Worm (Caenorhabditis elegans): ENCODE data around the gene K11H3.8.

K11H3.8 gene

ce11 chrIII:9834888-9835287 is at the start of gene K11H3.8:
K11H3.8 (plus strand) TSS chrIII:9835188.
- no peak for TF ChIP-seq ceh-22 (tag; optimal IDR thresholded peaks at IDR 0.05)
- TF ChIP-seq sox-4 (tag; optimal IDR thresholded peaks at IDR 0.05), result no peak
- TF ChIP-seq pax-1 (tag; optimal IDR thresholded peaks at IDR 0.05), result no peak
- TF ChIP-seq madf-2 (tag; optimal IDR thresholded peaks at IDR 0.05), result no peak
- TF ChIP-seq ttx-3 (tag; optimal IDR thresholded peaks at IDR 0.05), result no peak
- TF ChIP-seq nfya-1 (tag; optimal IDR thresholded peaks at IDR 0.05), result no peak
- TF ChIP-seq ceh-6 (GFP tag; optimal IDR thresholded peaks at IDR 0.05), result no peak
- no peak for TF ChIP-seq ceh-9 (tag; optimal IDR thresholded peaks at IDR 0.05)
- no peak for TF ChIP-seq F13H6.1 (tag; optimal IDR thresholded peaks at IDR 0.05)
- no peak for TF ChIP-seq hlh-30 (tag; optimal IDR thresholded peaks at IDR 0.05; ENCODE audit: insufficient read depth)
- no peak for TF ChIP-seq ztf-16 (tag; optimal IDR thresholded peaks at IDR 0.05)
- no peak for TF ChIP-seq unc-3 (GFP tag; conservative IDR thresholded peaks at IDR 0.05)
- no peak for TF ChIP-seq unc-3 (tag; optimal IDR thresholded peaks at IDR 0.05)
- no peak for TF ChIP-seq fax-1 (tag; optimal IDR thresholded peaks at IDR 0.05)
- no peak for TF ChIP-seq lin-11 (tag; optimal IDR thresholded peaks at IDR 0.05)
- no peak for TF ChIP-seq T23F11.4 (GFP tag; optimal IDR thresholded peaks at IDR 0.05)
- TF ChIP-seq zip-5 (tag; optimal IDR thresholded peaks at IDR 0.05), result no peak
- TF ChIP-seq K09A11.1 (tag; optimal IDR thresholded peaks at IDR 0.05; ENCODE audit: insufficient read depth), result no peak

- TF ChIP-seq nfya-1 (tag; optimal IDR thresholded peaks at IDR 0.05), result no peak
- TF ChIP-seq elt-2 (tag; optimal IDR thresholded peaks at IDR 0.05), result peak; percentile 79
Measured at ce11 chrIII:9786776-9787175, 48.2 kb upstream of the K11H3.8 start.

- TF ChIP-seq ref-2 (tag; optimal IDR thresholded peaks at IDR 0.05) (no peak), nfya-1 (tag; optimal IDR thresholded peaks at IDR 0.05) (peak; percentile 84), odd-2 (tag; optimal IDR thresholded peaks at IDR 0.05) (no peak)
Measured at ce11 chrIII:9789083-9789482, 45.9 kb upstream of the K11H3.8 start.

ce11 chrIII:9789607-9790073 is 45.3 kb upstream of the K11H3.8 start, which contains the start of gene R10E11.5:
R10E11.5 (minus strand) TSS chrIII:9789657.
- no peak for TF ChIP-seq hlh-15 (tag; optimal IDR thresholded peaks at IDR 0.05)
- peak; percentile 51 for TF ChIP-seq nfya-1 (tag; optimal IDR thresholded peaks at IDR 0.05)

ce11 chrIII:9793592-9794417 is 41.2 kb upstream of the K11H3.8 start, which contains the start of the genes R10E11.9 and mcm-6:
R10E11.9 (minus strand) TSS chrIII:9793642.
mcm-6 (plus strand) TSS chrIII:9794367.
- TF ChIP-seq ceh-18 (tag; optimal IDR thresholded peaks at IDR 0.05) (no peak), pha-4 (tag; optimal IDR thresholded peaks at IDR 0.05) (no peak), ceh-31 (tag; optimal IDR thresholded peaks at IDR 0.05) (no peak), pqm-1 (tag; optimal IDR thresholded peaks at IDR 0.05) (no peak), fkh-6 (tag; optimal IDR thresholded peaks at IDR 0.05) (no peak), rnt-1 (tag; optimal IDR thresholded peaks at IDR 0.05) (no peak), ref-2 (tag; optimal IDR thresholded peaks at IDR 0.05) (no peak), ceh-6 (GFP tag; optimal IDR thresholded peaks at IDR 0.05) (no peak), lim-6 (tag; optimal IDR thresholded peaks at IDR 0.05) (no peak), npax-4 (tag; optimal IDR thresholded peaks at IDR 0.05) (no peak), ceh-9 (tag; optimal IDR thresholded peaks at IDR 0.05) (no peak), dmd-4 (tag; optimal IDR thresholded peaks at IDR 0.05; ENCODE audit: borderline replicate concordance) (no peak), mec-3 (tag; optimal IDR thresholded peaks at IDR 0.05; ENCODE audit: borderline replicate concordance) (no peak), Y22D7AL.16 (tag; optimal IDR thresholded peaks at IDR 0.05) (no peak)
